Worm (Caenorhabditis elegans): Measurements from ENCODE around the gene srx-7.

DNA sequence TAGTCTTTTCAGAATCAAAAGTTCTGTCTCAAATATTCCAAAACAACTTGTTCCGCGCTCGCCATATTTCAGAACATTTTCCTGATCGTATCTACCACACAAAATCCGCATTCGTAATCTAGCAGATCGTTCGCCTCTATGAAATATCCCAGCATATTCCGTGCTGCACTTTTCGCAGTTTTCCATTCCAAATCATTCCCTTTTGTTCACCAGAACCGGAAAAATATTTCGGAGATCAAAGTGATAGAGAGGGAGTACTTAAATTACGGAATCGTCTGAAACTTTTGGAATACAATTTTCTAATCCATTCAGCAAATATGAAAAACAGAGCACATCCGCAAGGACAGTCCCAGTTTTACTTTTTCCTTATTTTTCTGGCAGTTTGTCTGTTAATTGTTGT is 27.8 kb downstream of the srx-7 start, which contains the start of gene K06H6.1:
- TF ChIP-seq rec-8 (tag; optimal IDR thresholded peaks at IDR 0.05) (no peak), ceh-27 (GFP tag; optimal IDR thresholded peaks at IDR 0.05) (no peak), mel-28 (tag; optimal IDR thresholded peaks at IDR 0.05; ENCODE audit: borderline replicate concordance) (no peak), repo-1 (tag; optimal IDR thresholded peaks at IDR 0.05) (no peak), unc-62 (GFP tag; optimal IDR thresholded peaks at IDR 0.05) (no peak)
